Fruit fly (Drosophila melanogaster): ENCODE results near the gene RFeSP.

RFeSP gene

dm6 chr2L:1613748-1614365 lies at the start of gene RFeSP (continued):
- TF ChIP-seq CG32532 (GFP tag; IDR thresholded peaks at IDR 0.05) (no peak), CG10959 (GFP tag; IDR thresholded peaks at IDR 0.05) (no peak), Dll (GFP tag; IDR thresholded peaks at IDR 0.05; ENCODE audit: partially characterized antibody) (no peak), Rfx (GFP tag; IDR thresholded peaks at IDR 0.05) (0 out of 2 replicates have a peak, but pooled peaks have one; percentile 19), bcd (GFP tag; optimal IDR thresholded peaks at IDR 0.05) (no peak), sr (GFP tag; IDR thresholded peaks at IDR 0.05) (no peak), CG15073 (GFP tag; optimal IDR thresholded peaks at IDR 0.05) (no peak), CG12071 (GFP tag; optimal IDR thresholded peaks at IDR 0.05) (no peak), Hr39 (optimal IDR thresholded peaks at IDR 0.05) (no peak), eve (GFP tag; optimal IDR thresholded peaks at IDR 0.05) (no peak), rib (GFP tag; IDR thresholded peaks at IDR 0.05) (no peak), Hmx (GFP tag; optimal IDR thresholded peaks at IDR 0.05) (no peak), dpn (GFP tag; optimal IDR thresholded peaks at IDR 0.05) (peak in 1 of 2 experiments; percentile 30), Sox100B (GFP tag; optimal IDR thresholded peaks at IDR 0.05) (no peak), eyg (GFP tag; optimal IDR thresholded peaks at IDR 0.05) (no peak), disco-r (GFP tag; optimal IDR thresholded peaks at IDR 0.05) (no peak), slou (GFP tag; optimal IDR thresholded peaks at IDR 0.05) (peak; percentile 34), cwo (GFP tag; optimal IDR thresholded peaks at IDR 0.05) (no peak), TFAM (GFP tag; optimal IDR thresholded peaks at IDR 0.05) (no peak), CG17829 (tag; optimal IDR thresholded peaks at IDR 0.05) (peak; percentile 49), vnd (GFP tag; IDR thresholded peaks at IDR 0.05; ENCODE audit: partially characterized antibody) (no peak), tna (GFP tag; IDR thresholded peaks at IDR 0.05; ENCODE audit: partially characterized antibody) (no peak), bab2 (GFP tag; optimal IDR thresholded peaks at IDR 0.05) (no peak), z (GFP tag; IDR thresholded peaks at IDR 0.05) (no peak), Hmr (GFP tag; optimal IDR thresholded peaks at IDR 0.05) (peak; percentile 70), sob (GFP tag; IDR thresholded peaks at IDR 0.05) (no peak), CTCF (GFP tag; optimal IDR thresholded peaks at IDR 0.05) (peak; percentile 43), CG12769 (tag; optimal IDR thresholded peaks at IDR 0.05) (peak; percentile 47), CG15601 (tag; optimal IDR thresholded peaks at IDR 0.05) (peak; percentile 66), CG1602 (GFP tag; optimal IDR thresholded peaks at IDR 0.05) (no peak)

- TF ChIP-seq CG8478 (optimal IDR thresholded peaks at IDR 0.05) (peak; percentile 38), Blimp-1 (GFP tag; optimal IDR thresholded peaks at IDR 0.05) (peak; percentile 9), chinmo (GFP tag; IDR thresholded peaks at IDR 0.05; ENCODE audit: partially characterized antibody) (peak; percentile 82; the same call in 2 of the 4 replicates), CG6791 (GFP tag; IDR thresholded peaks at IDR 0.05; ENCODE audit: partially characterized antibody) (no peak), Trl (optimal IDR thresholded peaks at IDR 0.05) (peak; percentile 63 to 74), Trl (GFP tag; optimal IDR thresholded peaks at IDR 0.05) (no peak), CG1832 (GFP tag; optimal IDR thresholded peaks at IDR 0.05) (peak; percentile 58), seq (GFP tag; IDR thresholded peaks at IDR 0.05) (peak; percentile 31; the same call in 1 of the 2 replicates), ftz-f1 (GFP tag; optimal IDR thresholded peaks at IDR 0.05) (no peak), NFAT (GFP tag; IDR thresholded peaks at IDR 0.05) (no peak)
These were observed 49.1 kb upstream of the RFeSP start for dm6 chr2L:1663066-1663465.

- TF ChIP-seq CG6654 (GFP tag; optimal IDR thresholded peaks at IDR 0.05) (no peak), slp2 (GFP tag; optimal IDR thresholded peaks at IDR 0.05) (no peak), crp (GFP tag; optimal IDR thresholded peaks at IDR 0.05) (no peak), lilli (GFP tag; optimal IDR thresholded peaks at IDR 0.05) (no peak), CG3407 (GFP tag; optimal IDR thresholded peaks at IDR 0.05) (no peak), chinmo (GFP tag; IDR thresholded peaks at IDR 0.05; ENCODE audit: partially characterized antibody) (0 out of 4 replicates have a peak, but pooled peaks have one; percentile 34), row (GFP tag; IDR thresholded peaks at IDR 0.05) (no peak), YL-1 (GFP tag; optimal IDR thresholded peaks at IDR 0.05) (no peak), CG3281 (GFP tag; optimal IDR thresholded peaks at IDR 0.05) (no peak), CG17612 (GFP tag; IDR thresholded peaks at IDR 0.05) (no peak), ara (GFP tag; IDR thresholded peaks at IDR 0.05) (no peak), sisA (GFP tag; IDR thresholded peaks at IDR 0.05) (no peak), inv (GFP tag; IDR thresholded peaks at IDR 0.05; ENCODE audit: partially characterized antibody) (no peak)
These were observed 44.2 kb upstream of the RFeSP start for dm6 chr2L:1658124-1658523.

Data from whole organism, embryonic.